Fruit fly (Drosophila melanogaster) ovary, adult (tissue): ENCODE data around the gene CG33552.

Experiments used
- CG17801 ChIP-seq: fragments of 200-800 bp; optimal IDR thresholded peaks from 2 replicates; lab custom pipeline; 2019; ENCODE audit warnings: missing biosample characterization, mild to moderate bottlenecking, missing genetic modification characterization, moderate library complexity; ENCODE audit not compliant: partially characterized antibody

CG33552 gene

dm6 chr2L:16682203-16682602, at the start of gene CG33552:
CG33552 (plus strand) TSS chr2L:16682503.
- TF ChIP-seq CG17801 (GFP tag; lab: Kevin White, UChicago): no peak

dm6 chr2L:16637335-16637734, 45.0 kb upstream of the CG33552 start:
- TF ChIP-seq CG17801 (GFP tag; lab: Kevin White, UChicago): no peak

dm6 chr2L:16638349-16638748, 44.0 kb upstream of the CG33552 start:
- peak; percentile 29 for TF ChIP-seq CG17801 (GFP tag; lab: Kevin White, UChicago)

- peak; percentile 66 for TF ChIP-seq CG17801 (GFP tag; lab: Kevin White, UChicago)
These were observed 41.5 kb upstream of the CG33552 start for dm6 chr2L:16640846-16641245.

- TF ChIP-seq CG17801 (GFP tag; lab: Kevin White, UChicago): no peak
These were observed 38.9 kb upstream of the CG33552 start for dm6 chr2L:16643445-16643844.

dm6 chr2L:16643961-16644360, 38.3 kb upstream of the CG33552 start:
- no peak for TF ChIP-seq CG17801 (GFP tag; lab: Kevin White, UChicago)

dm6 chr2L:16645479-16646302, 36.6 kb upstream of the CG33552 start:
- peak; percentile 57 for TF ChIP-seq CG17801 (GFP tag; lab: Kevin White, UChicago)

- no peak for TF ChIP-seq CG17801 (GFP tag; lab: Kevin White, UChicago)
These were observed 34.5 kb upstream of the CG33552 start for dm6 chr2L:16647773-16648172.

dm6 chr2L:16648925-16649324, 33.4 kb upstream of the CG33552 start:
- TF ChIP-seq CG17801 (GFP tag; lab: Kevin White, UChicago): no peak

- peak; percentile 29 for TF ChIP-seq CG17801 (GFP tag; lab: Kevin White, UChicago)
These were observed 28.8 kb upstream of the CG33552 start for dm6 chr2L:16653541-16653940.

dm6 chr2L:16656692-16657109, 25.6 kb upstream of the CG33552 start:
- TF ChIP-seq CG17801 (GFP tag; lab: Kevin White, UChicago): no peak

- TF ChIP-seq CG17801 (GFP tag; lab: Kevin White, UChicago): no peak
These were observed 24.8 kb upstream of the CG33552 start for dm6 chr2L:16657467-16657866.

- no peak for TF ChIP-seq CG17801 (GFP tag; lab: Kevin White, UChicago)
These were observed 10.0 kb upstream of the CG33552 start for dm6 chr2L:16672290-16672689.

- peak; percentile 41 for TF ChIP-seq CG17801 (GFP tag; lab: Kevin White, UChicago)
These were observed 5.5 kb upstream of the CG33552 start, which contains the start of the genes Trpgamma and her for dm6 chr2L:16676651-16677359. Trpgamma (minus strand) TSS chr2L:16676701. her (plus strand) TSS chr2L:16677185.

- TF ChIP-seq CG17801 (GFP tag; lab: Kevin White, UChicago): no peak
These were observed 3.2 kb upstream of the CG33552 start for dm6 chr2L:16679073-16679472.
